Worm (Caenorhabditis elegans) whole organism, L4/young adult: ENCODE results near the gene nhr-159.

ENCODE experiments used
- W03F9.2 ChIP-seq: fragments of 150-350 bp; optimal IDR thresholded peaks from 2 replicates; lab custom pipeline; 2014; ENCODE audit warnings: missing biosample characterization, missing genetic modification characterization
- him-1 ChIP-seq: sonication (generic microtip); optimal IDR thresholded peaks from 2 replicates; lab custom pipeline; 2016; ENCODE audit warnings: missing genotype, missing genetic modification reagents, missing genetic modification characterization, missing compliant biosample characterization

- TF ChIP-seq W03F9.2 (tag; lab: Kevin White, UChicago) (no peak), him-1 (tag; lab: Kevin White, UChicago) (no peak)
These were observed 25.3 kb upstream of the nhr-159 start for ce11 chrV:3903424-3903823.
